Fruit fly (Drosophila melanogaster): ENCODE data around the gene mRpS18A.

mRpS18A gene

dm6 chr3R:8562484-8562886 lies at the start of gene mRpS18A, which contains the start of gene CG31460 (continued):
- TF ChIP-seq CG10267 (tag; optimal IDR thresholded peaks at IDR 0.05), result peak; percentile 40
- TF ChIP-seq CG31388 (GFP tag; optimal IDR thresholded peaks at IDR 0.05), result no peak
- TF ChIP-seq CG2889 (GFP tag; IDR thresholded peaks at IDR 0.05), result no peak
- no peak for TF ChIP-seq lov (optimal IDR thresholded peaks at IDR 0.05)
- no peak for TF ChIP-seq lov (GFP tag; IDR thresholded peaks at IDR 0.05)
- TF ChIP-seq zfh2 (GFP tag; optimal IDR thresholded peaks at IDR 0.05), result no peak
- no peak for TF ChIP-seq Adf1 (GFP tag; IDR thresholded peaks at IDR 0.05)
- peak; percentile 59; the same call in 1 of the 2 replicates for TF ChIP-seq CG2129 (GFP tag; IDR thresholded peaks at IDR 0.05; ENCODE audit: partially characterized antibody)
- no peak for TF ChIP-seq disco-r (GFP tag; optimal IDR thresholded peaks at IDR 0.05)
- TF ChIP-seq Blimp-1 (GFP tag; optimal IDR thresholded peaks at IDR 0.05), result no peak
- 0 out of 2 replicates have a peak, but pooled peaks have one; percentile 9 for TF ChIP-seq CG10366 (GFP tag; IDR thresholded peaks at IDR 0.05)
- TF ChIP-seq CG13424 (tag; optimal IDR thresholded peaks at IDR 0.05), result no peak
- TF ChIP-seq unc-4 (GFP tag; IDR thresholded peaks at IDR 0.05; ENCODE audit: partially characterized antibody), result peak; percentile 76
- TF ChIP-seq knrl (GFP tag; IDR thresholded peaks at IDR 0.05; ENCODE audit: partially characterized antibody), result peak; percentile 71
- TF ChIP-seq CG15479 (GFP tag; optimal IDR thresholded peaks at IDR 0.05), result no peak
- no peak for TF ChIP-seq jing (GFP tag; optimal IDR thresholded peaks at IDR 0.05)
- no peak for TF ChIP-seq aop (GFP tag; IDR thresholded peaks at IDR 0.05)
- TF ChIP-seq Atf-2 (GFP tag; optimal IDR thresholded peaks at IDR 0.05), result no peak
- no peak for TF ChIP-seq CG1603 (tag; optimal IDR thresholded peaks at IDR 0.05)
- no peak for TF ChIP-seq CG9727 (GFP tag; optimal IDR thresholded peaks at IDR 0.05)
- TF ChIP-seq tll (GFP tag; optimal IDR thresholded peaks at IDR 0.05), result no peak
- TF ChIP-seq CG15696 (tag; optimal IDR thresholded peaks at IDR 0.05), result no peak
- peak; percentile 40 for TF ChIP-seq trem (tag; optimal IDR thresholded peaks at IDR 0.05)
- no peak for TF ChIP-seq Mes4 (GFP tag; optimal IDR thresholded peaks at IDR 0.05)
- no peak for TF ChIP-seq Fer2 (tag; optimal IDR thresholded peaks at IDR 0.05)
- TF ChIP-seq usp (GFP tag; optimal IDR thresholded peaks at IDR 0.05), result no peak
- no peak for TF ChIP-seq hb (GFP tag; IDR thresholded peaks at IDR 0.05; ENCODE audit: partially characterized antibody)
- no peak for TF ChIP-seq h (optimal IDR thresholded peaks at IDR 0.05)
- TF ChIP-seq CG10462 (GFP tag; optimal IDR thresholded peaks at IDR 0.05), result no peak
- no peak for TF ChIP-seq Nf-YB (GFP tag; optimal IDR thresholded peaks at IDR 0.05)
- no peak for TF ChIP-seq CG16815 (GFP tag; optimal IDR thresholded peaks at IDR 0.05)
- TF ChIP-seq abd-A (tag; optimal IDR thresholded peaks at IDR 0.05), result no peak
- no peak for TF ChIP-seq slou (GFP tag; optimal IDR thresholded peaks at IDR 0.05)
- TF ChIP-seq onecut (GFP tag; IDR thresholded peaks at IDR 0.05), result no peak
- TF ChIP-seq kni (GFP tag; optimal IDR thresholded peaks at IDR 0.05), result no peak
- no peak for TF ChIP-seq prd (optimal IDR thresholded peaks at IDR 0.05)
- TF ChIP-seq prd (GFP tag; IDR thresholded peaks at IDR 0.05), result peak; percentile 20; the same call in 1 of the 3 replicates
- TF ChIP-seq Oaz (GFP tag; IDR thresholded peaks at IDR 0.05), result no peak
- no peak for TF ChIP-seq p53 (GFP tag; optimal IDR thresholded peaks at IDR 0.05)
- TF ChIP-seq Dref (GFP tag; IDR thresholded peaks at IDR 0.05), result peak; percentile 63
- TF ChIP-seq CG16863 (GFP tag; optimal IDR thresholded peaks at IDR 0.05), result no peak
- no peak for TF ChIP-seq CG11398 (GFP tag; optimal IDR thresholded peaks at IDR 0.05)
- TF ChIP-seq Ets65A (GFP tag), result no peak
- no peak for TF ChIP-seq CG10147 (GFP tag; optimal IDR thresholded peaks at IDR 0.05)
- peak; percentile 1 for TF ChIP-seq Sox102F (GFP tag; optimal IDR thresholded peaks at IDR 0.05)
- peak; percentile 68 for TF ChIP-seq stwl (tag; optimal IDR thresholded peaks at IDR 0.05)
- TF ChIP-seq jigr1 (GFP tag; IDR thresholded peaks at IDR 0.05), result no peak
- no peak for TF ChIP-seq Xbp1 (GFP tag; optimal IDR thresholded peaks at IDR 0.05)
- no peak for TF ChIP-seq shn (GFP tag; optimal IDR thresholded peaks at IDR 0.05)
- TF ChIP-seq CG7928 (GFP tag; optimal IDR thresholded peaks at IDR 0.05), result no peak
- no peak for TF ChIP-seq dimm (GFP tag; IDR thresholded peaks at IDR 0.05)
- no peak for TF ChIP-seq CG5953 (GFP tag; IDR thresholded peaks at IDR 0.05)

Measured in whole organism, embryonic.